Worm (Caenorhabditis elegans) whole organism, L4 larva: ENCODE data around the gene K10G4.5.
"Not testable (repeated sequence)": the region's sequence is repeated elsewhere in the genome, so short reads cannot be mapped to it uniquely, and the experiment has no call there.

Experiments
- F49E8.2 ChIP-seq: sonication (generic microtip); optimal IDR thresholded peaks from 2 replicates; lab custom pipeline; 2016; ENCODE audit warnings: missing compliant biosample characterization, mild to moderate bottlenecking, missing genetic modification characterization, borderline replicate concordance
- T20F7.1 ChIP-seq: fragments of 200-800 bp; sonication (Bioruptor generic); optimal IDR thresholded peaks from 2 replicates; lab custom pipeline; 2018; ENCODE audit warnings: mild to moderate bottlenecking, missing genetic modification characterization, missing compliant biosample characterization
- aha-1 ChIP-seq: fragments of 150-350 bp; peaks from one replicate; lab custom pipeline; 2014; ENCODE audit warnings: missing biosample characterization, missing genetic modification characterization
- daf-19 ChIP-seq: fragments of 200-800 bp; sonication (Bioruptor generic); conservative IDR thresholded peaks from 2 replicates; pipeline ENCODE4 v1.3.6; 2022; ENCODE audit warnings: missing genetic modification characterization, missing compliant biosample characterization
- fkh-10 ChIP-seq: fragments of 150-350 bp; optimal IDR thresholded peaks from 2 replicates; lab custom pipeline; 2014; ENCODE audit warnings: missing biosample characterization, missing genetic modification reagents, missing genetic modification characterization
- lin-1 ChIP-seq: fragments of 200-800 bp; sonication (Bioruptor generic); IDR thresholded peaks from 2 replicates; pipeline ENCODE4 v1.3.6; 2022; ENCODE audit warnings: missing genetic modification reagents, missing genetic modification characterization, missing compliant biosample characterization
- madf-5 ChIP-seq, 2 experiments: fragments of 200-800 bp; sonication (Bioruptor generic); IDR thresholded peaks; 2 replicates each; pipeline ENCODE4 v1.3.6; 2022; ENCODE audit warnings: missing compliant biosample characterization in 2 of 2, missing genetic modification characterization in 2 of 2
- madf-9 ChIP-seq: fragments of 200-800 bp; sonication (Bioruptor generic); conservative IDR thresholded peaks from 2 replicates; pipeline ENCODE4 v1.3.6; 2022; ENCODE audit warnings: missing genetic modification reagents, missing genetic modification characterization, missing compliant biosample characterization
- mep-1 ChIP-seq: fragments of 150-350 bp; sonication (generic microtip); optimal IDR thresholded peaks from 3 replicates; lab custom pipeline; 2014; ENCODE audit warnings: missing biosample characterization, missing genetic modification characterization
- pha-4 ChIP-seq, 2 experiments: fragments of 150-350 bp in 1 of 2; fragments of 200-800 bp in 1 of 2; sonication (Bioruptor generic) in 1 of 2; IDR thresholded peaks in 1 of 2; optimal IDR thresholded peaks in 1 of 2; 2 replicates each; pipeline versions ENCODE4 v1.3.6 to Lab custom; 2014 to 2022; ENCODE audit warnings: missing genetic modification characterization in 2 of 2, missing genetic modification reagents in 2 of 2, missing biosample characterization in 1 of 2, missing compliant biosample characterization in 1 of 2
- rbr-2 ChIP-seq: sonication (generic microtip); optimal IDR thresholded peaks from 2 replicates; lab custom pipeline; 2016; ENCODE audit warnings: missing genotype, missing genetic modification characterization, missing compliant biosample characterization
- set-16 ChIP-seq: fragments of 200-800 bp; sonication (Bioruptor generic); IDR thresholded peaks from 2 replicates; pipeline ENCODE4 v1.3.6; 2022; ENCODE audit warnings: missing genetic modification reagents, missing genetic modification characterization, missing compliant biosample characterization
- snpc-1.2 ChIP-seq: fragments of 200-800 bp; sonication (Bioruptor generic); IDR thresholded peaks from 2 replicates; pipeline ENCODE4 v1.3.6; 2022; ENCODE audit warnings: missing genetic modification reagents, missing genetic modification characterization, missing compliant biosample characterization

K10G4.5 gene

ce11 chrV:17255028-17255427 lies 46.2 kb downstream of the K10G4.5 start, which contains the start of gene srh-116:
TSS of gene srh-116 (minus strand) at chrV:17255128.
- not testable (repeated sequence) for TF ChIP-seq rbr-2 (tag; lab: Kevin White, UChicago); madf-9 (GFP tag; lab: Robert Waterston, UW); set-16

DNA sequence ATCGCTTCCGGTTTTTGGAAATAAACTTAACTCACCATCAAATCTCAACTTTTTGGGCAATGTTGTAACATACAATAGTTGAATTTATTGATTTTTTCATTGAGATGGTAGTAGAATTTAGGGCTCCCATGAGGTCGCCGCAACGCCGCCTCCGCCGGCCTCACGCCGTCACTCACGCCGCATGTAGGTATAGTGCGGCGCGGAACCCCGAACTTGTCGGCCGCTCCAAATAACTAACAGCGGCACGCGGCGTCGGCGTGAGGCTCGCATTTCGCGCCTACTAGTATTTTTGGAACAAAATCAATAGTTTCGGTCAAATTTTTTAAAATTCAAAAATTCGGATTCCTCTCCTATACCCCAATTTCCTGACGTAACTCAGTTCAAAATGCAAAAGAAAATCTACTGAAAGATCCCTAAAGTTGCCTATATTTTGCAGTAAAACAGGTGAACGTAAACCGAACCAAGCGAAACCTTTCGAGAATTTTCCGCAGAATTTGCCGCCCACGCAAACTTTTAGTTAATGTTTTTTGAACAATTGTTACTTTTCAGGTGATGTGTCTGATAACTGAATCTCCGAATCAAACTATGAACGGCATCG lies 49.8 kb downstream of the K10G4.5 start, which contains the start of gene Y61B8A.6:
Gene Y61B8A.6, plus strand, starts transcription at position 548 of the 598 bp plus-strand sequence.
- TF ChIP-seq madf-5 (GFP tag; IDR thresholded peaks at IDR 0.05; lab: Robert Waterston, UW): no peak
- TF ChIP-seq set-16: peak; percentile 73

DNA sequence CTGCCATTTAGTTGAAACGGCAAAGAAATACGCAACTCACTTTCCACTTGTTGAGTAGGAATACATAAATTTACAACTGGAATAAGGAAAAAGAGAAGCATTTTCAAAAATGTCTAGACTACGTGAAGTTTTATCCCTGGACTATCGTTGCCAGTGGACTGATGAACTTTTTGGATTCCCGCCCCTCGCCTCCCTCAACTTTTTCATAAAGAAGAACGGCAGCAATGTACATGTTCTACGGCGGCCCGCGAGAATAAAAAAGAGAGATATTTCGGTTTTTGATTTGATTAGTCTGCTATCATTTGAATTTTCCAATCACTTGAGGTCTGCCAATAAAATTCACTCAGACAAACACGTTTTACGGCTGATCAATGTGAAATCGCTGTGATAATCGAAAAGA lies 52.4 kb downstream of the K10G4.5 start, which contains the start of gene clec-243:
Gene clec-243, minus strand, starts transcription at position 101 of the 400 bp plus-strand sequence.
- TF ChIP-seq lin-1 (GFP tag; lab: Robert Waterston, UW) (no peak), T20F7.1 (GFP tag; lab: Kevin White, UChicago) (no peak), pha-4 (GFP tag; IDR thresholded peaks at IDR 0.05; lab: Robert Waterston, UW) (no peak), pha-4 (tag; optimal IDR thresholded peaks at IDR 0.05; lab: Kevin White, UChicago) (no peak), aha-1 (no peak), snpc-1.2 (GFP tag; lab: Robert Waterston, UW) (no peak), daf-19 (no peak), mep-1 (tag; lab: Kevin White, UChicago) (no peak), F49E8.2 (tag; lab: Kevin White, UChicago) (no peak), fkh-10 (GFP tag; lab: Kevin White, UChicago) (no peak)
